Fruit fly (Drosophila melanogaster) whole organism, embryonic: ENCODE data around the gene Eip63E.

Experiments
- Atf-2 ChIP-seq: fragments of 200-800 bp; sonication (Bioruptor generic); optimal IDR thresholded peaks from 2 replicates; lab custom pipeline; 2016; ENCODE audit warnings: missing biosample characterization, missing genetic modification characterization
- Bteb2 ChIP-seq: fragments of 200-800 bp; sonication (Bioruptor generic); optimal IDR thresholded peaks from 2 replicates; lab custom pipeline; 2016; ENCODE audit warnings: missing biosample characterization, missing genetic modification characterization
- CG12769 ChIP-seq: fragments of 200-800 bp; sonication (Bioruptor generic); optimal IDR thresholded peaks from 2 replicates; lab custom pipeline; 2019; ENCODE audit warnings: missing biosample characterization, mild to moderate bottlenecking, missing genetic modification characterization, moderate library complexity
- CG15479 ChIP-seq: fragments of 200-800 bp; sonication (Bioruptor generic); optimal IDR thresholded peaks from 3 replicates; lab custom pipeline; 2019; ENCODE audit warnings: missing biosample characterization, mild to moderate bottlenecking, missing genetic modification characterization, moderate library complexity
- CG16779 ChIP-seq: fragments of 200-800 bp; sonication (Bioruptor generic); IDR thresholded peaks from 2 replicates; pipeline ENCODE4 v1.3.6; 2022; ENCODE audit warnings: missing biosample characterization, missing genetic modification characterization
- CG17186 ChIP-seq: fragments of 200-800 bp; sonication (Bioruptor generic); optimal IDR thresholded peaks from 3 replicates; lab custom pipeline; 2017; ENCODE audit warnings: missing biosample characterization, missing genetic modification reagents, missing genetic modification characterization
- CG17385 ChIP-seq: fragments of 200-800 bp; sonication (Bioruptor generic); optimal IDR thresholded peaks from 3 replicates; lab custom pipeline; 2018; ENCODE audit warnings: missing biosample characterization, mild to moderate bottlenecking, missing genetic modification characterization
- CG17802 ChIP-seq: fragments of 200-800 bp; sonication (Bioruptor generic); optimal IDR thresholded peaks from 2 replicates; lab custom pipeline; 2018; ENCODE audit warnings: missing biosample characterization, mild to moderate bottlenecking, missing genetic modification characterization, moderate library complexity
- CG17912 ChIP-seq: fragments of 200-800 bp; sonication (Bioruptor generic); optimal IDR thresholded peaks from 2 replicates; lab custom pipeline; 2018; ENCODE audit warnings: missing biosample characterization, mild to moderate bottlenecking, missing genetic modification characterization
- CG2712 ChIP-seq: fragments of 200-800 bp; optimal IDR thresholded peaks from 3 replicates; lab custom pipeline; 2019; ENCODE audit warnings: missing biosample characterization, mild to moderate bottlenecking, missing genetic modification characterization, moderate library complexity
- CG4282 ChIP-seq: fragments of 200-800 bp; sonication (Bioruptor generic); optimal IDR thresholded peaks from 2 replicates; lab custom pipeline; 2016; ENCODE audit warnings: missing biosample characterization, missing genetic modification characterization
- CG4360 ChIP-seq: fragments of 200-800 bp; sonication (Bioruptor generic); IDR thresholded peaks from 2 replicates; pipeline ENCODE4 v1.3.6; 2022; ENCODE audit warnings: missing biosample characterization, missing genetic modification characterization
- CG4730 ChIP-seq: fragments of 200-800 bp; sonication (Bioruptor generic); IDR thresholded peaks from 2 replicates; pipeline ENCODE4 v1.3.6; 2022; ENCODE audit warnings: missing biosample characterization, missing genetic modification characterization
- CG6683 ChIP-seq: fragments of 200-800 bp; sonication (Bioruptor generic); optimal IDR thresholded peaks from 2 replicates; lab custom pipeline; 2017; ENCODE audit warnings: missing biosample characterization, mild to moderate bottlenecking, missing genetic modification characterization, missing genetic modification reagents
- CG6791 ChIP-seq: fragments of 200-800 bp; sonication (Bioruptor generic); IDR thresholded peaks from 3 replicates; pipeline ENCODE4 v1.3.6; 2022; ENCODE audit warnings: missing biosample characterization, missing genetic modification characterization; ENCODE audit not compliant: partially characterized antibody
- CG8290 ChIP-seq, 3 experiments: fragments of 200-800 bp; sonication (Bioruptor generic); optimal IDR thresholded peaks; 2 replicates each; lab custom pipeline; 2016 to 2019; ENCODE audit warnings: missing biosample characterization in 3 of 3, missing genetic modification characterization in 3 of 3, mild to moderate bottlenecking in 2 of 3, moderate library complexity in 1 of 3
- D ChIP-seq, 2 experiments: fragments of 200-800 bp in 1 of 2; fragments of >200 bp in 1 of 2; sonication (Bioruptor generic) in 1 of 2; optimal IDR thresholded peaks; 2 replicates in 1 of 2; 3 replicates in 1 of 2; lab custom pipeline; 2017; ENCODE audit warnings: mild to moderate bottlenecking in 1 of 2, missing biosample characterization in 1 of 2, missing genetic modification characterization in 1 of 2, missing genetic modification reagents in 1 of 2
- Dp ChIP-seq: fragments of 200-800 bp; sonication (Bioruptor generic); optimal IDR thresholded peaks from 2 replicates; lab custom pipeline; 2018; ENCODE audit warnings: missing biosample characterization, mild to moderate bottlenecking, missing genetic modification characterization, moderate library complexity
- Elba2 ChIP-seq: fragments of 200-800 bp; sonication (Bioruptor generic); optimal IDR thresholded peaks from 3 replicates; lab custom pipeline; 2016; ENCODE audit warnings: missing biosample characterization, missing genetic modification characterization
- Hsf ChIP-seq: fragments of 200-800 bp; sonication (Bioruptor generic); optimal IDR thresholded peaks from 3 replicates; lab custom pipeline; 2016; ENCODE audit warnings: missing biosample characterization, missing genetic modification characterization
- Neu2 ChIP-seq: fragments of 200-800 bp; sonication (Bioruptor generic); optimal IDR thresholded peaks from 3 replicates; lab custom pipeline; 2016; ENCODE audit warnings: missing biosample characterization, missing genetic modification characterization, borderline replicate concordance
- Scr ChIP-seq: fragments of 200-800 bp; sonication (Bioruptor generic); IDR thresholded peaks from 2 replicates; pipeline ENCODE4 v1.3.6; 2022; ENCODE audit warnings: missing biosample characterization, missing genetic modification characterization; ENCODE audit not compliant: partially characterized antibody
- Spps ChIP-seq: fragments of 200-800 bp; sonication (Bioruptor generic); optimal IDR thresholded peaks from 2 replicates; lab custom pipeline; 2018; ENCODE audit warnings: missing biosample characterization, mild to moderate bottlenecking, missing genetic modification characterization
- abd-A ChIP-seq: fragments of 200-800 bp; sonication (Bioruptor generic); optimal IDR thresholded peaks from 3 replicates; lab custom pipeline; 2019; ENCODE audit warnings: missing biosample characterization, mild to moderate bottlenecking, missing genetic modification characterization, moderate library complexity
- btn ChIP-seq: fragments of 200-800 bp; sonication (Bioruptor generic); optimal IDR thresholded peaks from 2 replicates; lab custom pipeline; 2016; ENCODE audit warnings: missing biosample characterization, missing genetic modification characterization
- dimm ChIP-seq: fragments of 200-800 bp; sonication (Bioruptor generic); IDR thresholded peaks from 2 replicates; pipeline ENCODE4 v1.3.6; 2022; ENCODE audit warnings: missing biosample characterization, missing genetic modification characterization
- eyg ChIP-seq: fragments of 200-800 bp; sonication (Bioruptor generic); optimal IDR thresholded peaks from 3 replicates; lab custom pipeline; 2016; ENCODE audit warnings: missing biosample characterization, missing genetic modification characterization
- fd3F ChIP-seq: fragments of 200-800 bp; sonication (Bioruptor generic); optimal IDR thresholded peaks from 2 replicates; lab custom pipeline; 2018; ENCODE audit warnings: missing biosample characterization, mild to moderate bottlenecking, missing genetic modification characterization, moderate library complexity
- gro ChIP-seq: fragments of 200-800 bp; sonication (Bioruptor generic); optimal IDR thresholded peaks from 2 replicates; lab custom pipeline; 2016; ENCODE audit warnings: missing biosample characterization, missing genetic modification characterization
- hkb ChIP-seq, 2 experiments: fragments of 200-800 bp in 1 of 2; fragments of >200 bp in 1 of 2; sonication (Bioruptor generic) in 1 of 2; IDR thresholded peaks in 1 of 2; optimal IDR thresholded peaks in 1 of 2; 2 replicates each; pipeline versions ENCODE4 v1.3.6 to Lab custom; 2017 to 2022; ENCODE audit warnings: missing biosample characterization in 1 of 2, missing genetic modification characterization in 1 of 2
- jing ChIP-seq: fragments of 200-800 bp; sonication (Bioruptor generic); optimal IDR thresholded peaks from 2 replicates; lab custom pipeline; 2018; ENCODE audit warnings: missing biosample characterization, mild to moderate bottlenecking, missing genetic modification characterization
- lola ChIP-seq, 3 experiments: fragments of >200 bp in 2 of 3; fragments of 200-800 bp in 1 of 3; sonication (Bioruptor generic) in 1 of 3; optimal IDR thresholded peaks; 2 replicates each; lab custom pipeline; 2017 to 2019; ENCODE audit warnings: missing biosample characterization in 3 of 3, missing genetic modification characterization in 3 of 3, mild to moderate bottlenecking in 1 of 3, moderate library complexity in 1 of 3
- lov ChIP-seq, 2 experiments: fragments of 200-800 bp in 1 of 2; fragments of >200 bp in 1 of 2; sonication (Bioruptor generic) in 1 of 2; IDR thresholded peaks in 1 of 2; optimal IDR thresholded peaks in 1 of 2; 2 replicates in 1 of 2; 3 replicates in 1 of 2; pipeline versions ENCODE4 v1.3.6 to Lab custom; 2017 to 2022; ENCODE audit warnings: missing biosample characterization in 1 of 2, missing genetic modification characterization in 1 of 2
- mirr ChIP-seq: fragments of 200-800 bp; sonication (Bioruptor generic); optimal IDR thresholded peaks from 3 replicates; lab custom pipeline; 2018; ENCODE audit warnings: missing biosample characterization, mild to moderate bottlenecking, missing genetic modification characterization
- odd ChIP-seq: fragments of 200-800 bp; sonication (Bioruptor generic); optimal IDR thresholded peaks from 2 replicates; lab custom pipeline; 2017; ENCODE audit warnings: missing biosample characterization, mild to moderate bottlenecking, missing genetic modification characterization
- pb ChIP-seq: fragments of 200-800 bp; sonication (Bioruptor generic); optimal IDR thresholded peaks from 3 replicates; lab custom pipeline; 2016; ENCODE audit warnings: missing biosample characterization, missing genetic modification characterization
- sens ChIP-seq: fragments of 200-800 bp; sonication (Bioruptor generic); peaks from one replicate; lab custom pipeline; 2016; ENCODE audit warnings: missing biosample characterization, missing genetic modification characterization
- sisA ChIP-seq: fragments of 200-800 bp; sonication (Bioruptor generic); IDR thresholded peaks from 2 replicates; pipeline ENCODE4 v1.3.6; 2022; ENCODE audit warnings: missing biosample characterization, missing genetic modification characterization
- slou ChIP-seq: fragments of 200-800 bp; sonication (Bioruptor generic); optimal IDR thresholded peaks from 3 replicates; lab custom pipeline; 2016; ENCODE audit warnings: missing biosample characterization, missing genetic modification characterization
- sr ChIP-seq: fragments of 200-800 bp; sonication (Bioruptor generic); IDR thresholded peaks from 3 replicates; pipeline ENCODE4 v1.3.6; 2022; ENCODE audit warnings: missing biosample characterization, missing genetic modification characterization
- tio ChIP-seq: fragments of 200-800 bp; sonication (Bioruptor generic); optimal IDR thresholded peaks from 2 replicates; lab custom pipeline; 2017; ENCODE audit warnings: missing biosample characterization, missing genetic modification characterization, inconsistent platforms
- vvl ChIP-seq: fragments of 200-800 bp; sonication (Bioruptor generic); IDR thresholded peaks from 2 replicates; pipeline ENCODE4 v1.3.6; 2022; ENCODE audit warnings: missing biosample characterization, missing genetic modification characterization
- wek ChIP-seq: fragments of 200-800 bp; sonication (Bioruptor generic); optimal IDR thresholded peaks from 3 replicates; lab custom pipeline; 2018; ENCODE audit warnings: missing biosample characterization, mild to moderate bottlenecking, missing genetic modification characterization, moderate library complexity

Gene Eip63E

dm6 chr3L:3496593-3496992 is 19.0 kb upstream of the Eip63E start (continued):
- no peak for TF ChIP-seq CG4282
- peak; percentile 11 for TF ChIP-seq tio
- no peak for TF ChIP-seq CG17385 (GFP tag; lab: Kevin White, UChicago)
- no peak for TF ChIP-seq wek (GFP tag; lab: Kevin White, UChicago)
- TF ChIP-seq mirr (GFP tag; lab: Kevin White, UChicago): no peak
- TF ChIP-seq jing (GFP tag; lab: Kevin White, UChicago): no peak
- no peak for TF ChIP-seq odd (GFP tag; lab: Kevin White, UChicago)
- no peak for TF ChIP-seq Elba2 (GFP tag; lab: Kevin White, UChicago)
- no peak for TF ChIP-seq dimm (GFP tag; lab: Robert Waterston, UW)
- TF ChIP-seq slou (GFP tag; lab: Kevin White, UChicago): no peak
- TF ChIP-seq CG4730: 0 out of 2 replicates have a peak, but pooled peaks have one; percentile 23
- no peak for TF ChIP-seq Dp
- no peak for TF ChIP-seq D (optimal IDR thresholded peaks at IDR 0.05; lab: Kevin White, UChicago)
- no peak for TF ChIP-seq D (GFP tag; optimal IDR thresholded peaks at IDR 0.05; lab: Kevin White, UChicago)
- TF ChIP-seq Spps (tag; lab: Kevin White, UChicago): no peak
- no peak for TF ChIP-seq sisA (GFP tag; lab: Robert Waterston, UW)
- no peak for TF ChIP-seq Hsf (GFP tag; lab: Kevin White, UChicago)
- TF ChIP-seq Neu2 (GFP tag; lab: Kevin White, UChicago): no peak
- TF ChIP-seq lola (GFP tag; optimal IDR thresholded peaks at IDR 0.05; lab: Kevin White, UChicago): no peak
- no peak for TF ChIP-seq pb
- TF ChIP-seq CG2712 (tag; lab: Kevin White, UChicago): peak; percentile 16
- TF ChIP-seq CG4360 (GFP tag; lab: Robert Waterston, UW): no peak
- TF ChIP-seq CG17802 (tag; lab: Kevin White, UChicago): no peak
- no peak for TF ChIP-seq CG12769 (tag; lab: Kevin White, UChicago)
- TF ChIP-seq Bteb2: no peak
- no peak for TF ChIP-seq fd3F

dm6 chr3L:3503248-3503647 is 12.3 kb upstream of the Eip63E start:
- TF ChIP-seq CG17186: no peak
- TF ChIP-seq sens: peak; percentile 70
- TF ChIP-seq CG8290 (GFP tag; optimal IDR thresholded peaks at IDR 0.05; lab: Kevin White, UChicago): peak; percentile 63
- TF ChIP-seq CG8290 (tag; optimal IDR thresholded peaks at IDR 0.05; lab: Kevin White, UChicago): peak in 1 of 2 experiments; percentile 63

dm6 chr3L:3512567-3512966 is 3.0 kb upstream of the Eip63E start, which contains the start of gene ImpE2:
Gene ImpE2, minus strand, starts transcription at chr3L:3512681.
- no peak for TF ChIP-seq lov (optimal IDR thresholded peaks at IDR 0.05; lab: Kevin White, UChicago)
- no peak for TF ChIP-seq lov (GFP tag; IDR thresholded peaks at IDR 0.05; lab: Robert Waterston, UW)
- no peak for TF ChIP-seq Atf-2
- no peak for TF ChIP-seq CG16779 (GFP tag; lab: Robert Waterston, UW)
- no peak for TF ChIP-seq CG17912 (GFP tag; lab: Kevin White, UChicago)
- TF ChIP-seq CG6791: no peak
- TF ChIP-seq hkb (optimal IDR thresholded peaks at IDR 0.05; lab: Kevin White, UChicago): no peak
- TF ChIP-seq hkb (GFP tag; IDR thresholded peaks at IDR 0.05; lab: Robert Waterston, UW): no peak
- TF ChIP-seq eyg (GFP tag; lab: Kevin White, UChicago): no peak
- TF ChIP-seq btn (GFP tag; lab: Kevin White, UChicago): no peak
- no peak for TF ChIP-seq abd-A (tag; lab: Kevin White, UChicago)
- no peak for TF ChIP-seq gro (GFP tag; lab: Kevin White, UChicago)
- TF ChIP-seq Scr (GFP tag; lab: Robert Waterston, UW): no peak
- no peak for TF ChIP-seq CG15479 (GFP tag; lab: Kevin White, UChicago)
- TF ChIP-seq CG6683: no peak
- TF ChIP-seq vvl (GFP tag; lab: Robert Waterston, UW): no peak
- no peak for TF ChIP-seq sr
